Worm (Caenorhabditis elegans) whole organism, mixed stage, embryonic: ENCODE results near the gene W03C9.5.

Experiments used
- M03D4.4 ChIP-seq: sonication (generic microtip); optimal IDR thresholded peaks from 2 replicates; lab custom pipeline; 2017; ENCODE audit warnings: mild to moderate bottlenecking, missing genetic modification characterization, missing compliant biosample characterization
- blmp-1 ChIP-seq: fragments of 150-350 bp; optimal IDR thresholded peaks from 2 replicates; lab custom pipeline; 2014; ENCODE audit warnings: missing biosample characterization, missing genetic modification characterization
- ceh-39 ChIP-seq: fragments of 150-350 bp; optimal IDR thresholded peaks from 2 replicates; lab custom pipeline; 2014; ENCODE audit warnings: missing biosample characterization, missing genetic modification characterization
- ceh-43 ChIP-seq: fragments of 200-800 bp; sonication (Bioruptor generic); optimal IDR thresholded peaks from 2 replicates; lab custom pipeline; 2018; ENCODE audit warnings: mild to moderate bottlenecking, missing genetic modification characterization, moderate library complexity, missing compliant biosample characterization
- ceh-83 ChIP-seq: fragments of 200-800 bp; sonication (Bioruptor generic); optimal IDR thresholded peaks from 2 replicates; lab custom pipeline; 2018; ENCODE audit warnings: mild to moderate bottlenecking, missing genetic modification characterization, missing compliant biosample characterization
- ces-1 ChIP-seq: fragments of 150-350 bp; optimal IDR thresholded peaks from 2 replicates; lab custom pipeline; 2014; ENCODE audit warnings: missing biosample characterization, missing genetic modification reagents, missing genetic modification characterization
- cnd-1 ChIP-seq: fragments of 200-800 bp; sonication (Bioruptor generic); optimal IDR thresholded peaks from 2 replicates; lab custom pipeline; 2018; ENCODE audit warnings: mild to moderate bottlenecking, missing genetic modification characterization, missing compliant biosample characterization
- drap-1 ChIP-seq: fragments of 200-800 bp; sonication (Bioruptor generic); optimal IDR thresholded peaks from 3 replicates; lab custom pipeline; 2018; ENCODE audit warnings: mild to moderate bottlenecking, missing genetic modification characterization, missing compliant biosample characterization
- elt-1 ChIP-seq: sonication (generic microtip); optimal IDR thresholded peaks from 2 replicates; lab custom pipeline; 2017; ENCODE audit warnings: missing genetic modification characterization, mild to moderate bottlenecking, missing compliant biosample characterization, antibody characterized with exemption, moderate library complexity, borderline replicate concordance; ENCODE audit not compliant: insufficient read depth
- elt-3 ChIP-seq: fragments of 150-350 bp; optimal IDR thresholded peaks from 2 replicates; lab custom pipeline; 2014; ENCODE audit warnings: missing biosample characterization, missing genetic modification characterization
- ham-2 ChIP-seq: fragments of 200-800 bp; sonication (Bioruptor generic); optimal IDR thresholded peaks from 2 replicates; lab custom pipeline; 2018; ENCODE audit warnings: mild to moderate bottlenecking, missing genetic modification characterization, missing compliant biosample characterization
- hlh-1 ChIP-seq: fragments of 150-350 bp; optimal IDR thresholded peaks from 2 replicates; lab custom pipeline; 2014; ENCODE audit warnings: missing biosample characterization, missing genetic modification reagents, missing genetic modification characterization
- lin-13 ChIP-seq: fragments of 150-350 bp; optimal IDR thresholded peaks from 2 replicates; lab custom pipeline; 2014; ENCODE audit warnings: missing biosample characterization, missing genetic modification characterization
- lin-32 ChIP-seq: fragments of 200-800 bp; sonication (Bioruptor generic); optimal IDR thresholded peaks from 2 replicates; lab custom pipeline; 2018; ENCODE audit warnings: mild to moderate bottlenecking, missing genetic modification characterization, missing compliant biosample characterization
- lsy-2 ChIP-seq: fragments of 150-350 bp; optimal IDR thresholded peaks from 2 replicates; lab custom pipeline; 2014; ENCODE audit warnings: missing biosample characterization, missing genetic modification characterization
- mep-1 ChIP-seq: fragments of 150-350 bp; optimal IDR thresholded peaks from 2 replicates; lab custom pipeline; 2017; ENCODE audit warnings: missing biosample characterization, missing genetic modification reagents, missing genetic modification characterization, inconsistent platforms
- mls-2 ChIP-seq: sonication (generic microtip); optimal IDR thresholded peaks from 2 replicates; lab custom pipeline; 2016; ENCODE audit warnings: mild to moderate bottlenecking, missing genetic modification characterization, moderate library complexity, missing compliant biosample characterization
- nhr-12 ChIP-seq: fragments of 150-350 bp; optimal IDR thresholded peaks from 2 replicates; lab custom pipeline; 2014; ENCODE audit warnings: missing biosample characterization, missing genetic modification characterization
- nhr-2 ChIP-seq: fragments of 150-350 bp; optimal IDR thresholded peaks from 2 replicates; lab custom pipeline; 2014; ENCODE audit warnings: missing biosample characterization, missing genetic modification characterization
- nhr-237 ChIP-seq: fragments of 150-350 bp; optimal IDR thresholded peaks from 2 replicates; lab custom pipeline; 2014; ENCODE audit warnings: missing biosample characterization, missing genetic modification characterization
- nhr-28 ChIP-seq: fragments of 150-350 bp; optimal IDR thresholded peaks from 2 replicates; lab custom pipeline; 2014; ENCODE audit warnings: missing biosample characterization, missing genetic modification characterization
- nhr-76 ChIP-seq: sonication (generic microtip); optimal IDR thresholded peaks from 2 replicates; lab custom pipeline; 2017; ENCODE audit warnings: missing biosample characterization, missing genetic modification characterization
- pha-4 ChIP-seq: fragments of 150-350 bp; optimal IDR thresholded peaks from 2 replicates; lab custom pipeline; 2018; ENCODE audit warnings: missing biosample characterization, missing genetic modification reagents, missing genetic modification characterization
- snpc-4 ChIP-seq: fragments of 150-350 bp; optimal IDR thresholded peaks from 2 replicates; lab custom pipeline; 2014; ENCODE audit warnings: missing biosample characterization, missing genetic modification characterization
- sptf-1 ChIP-seq: sonication (generic microtip); optimal IDR thresholded peaks from 2 replicates; lab custom pipeline; 2017; ENCODE audit warnings: mild to moderate bottlenecking, missing genetic modification characterization, moderate library complexity, missing compliant biosample characterization
- unc-120 ChIP-seq: sonication (generic microtip); optimal IDR thresholded peaks from 2 replicates; lab custom pipeline; 2017; ENCODE audit warnings: missing genetic modification characterization, missing compliant biosample characterization; ENCODE audit not compliant: poor library complexity, severe bottlenecking
- unc-39 ChIP-seq: fragments of 150-350 bp; optimal IDR thresholded peaks from 2 replicates; lab custom pipeline; 2014; ENCODE audit warnings: missing biosample characterization, missing genetic modification characterization
- unc-62 ChIP-seq: fragments of 150-350 bp; optimal IDR thresholded peaks from 2 replicates; lab custom pipeline; 2014; ENCODE audit warnings: missing biosample characterization, missing genetic modification reagents, missing genetic modification characterization
- zip-8 ChIP-seq: fragments of 150-350 bp; optimal IDR thresholded peaks from 2 replicates; lab custom pipeline; 2014; ENCODE audit warnings: missing biosample characterization, missing genetic modification characterization
- ztf-11 ChIP-seq: fragments of 150-350 bp; optimal IDR thresholded peaks from 2 replicates; lab custom pipeline; 2014; ENCODE audit warnings: missing biosample characterization, missing genetic modification characterization

W03C9.5 gene

DNA sequence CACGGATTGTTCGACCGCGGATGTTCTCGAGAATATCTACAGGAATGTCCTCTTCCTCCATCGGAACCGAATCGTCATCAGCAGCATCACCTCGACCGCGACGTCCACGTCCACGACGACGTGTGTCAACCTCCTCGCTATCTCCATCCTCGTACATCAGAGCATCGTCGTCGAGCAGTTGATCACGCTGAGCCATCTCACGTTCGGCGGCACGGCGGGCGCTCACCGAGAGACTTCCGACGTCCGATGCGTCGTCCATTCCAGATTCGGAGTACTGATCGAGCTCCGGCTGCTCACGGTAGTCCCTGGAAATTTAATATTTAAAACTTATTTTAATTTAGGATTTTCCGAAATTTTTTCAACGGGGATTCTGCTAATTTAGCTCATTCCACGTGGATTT lies 38.6 kb upstream of the W03C9.5 start:
- TF ChIP-seq nhr-237 (tag; lab: Kevin White, UChicago): no peak

DNA sequence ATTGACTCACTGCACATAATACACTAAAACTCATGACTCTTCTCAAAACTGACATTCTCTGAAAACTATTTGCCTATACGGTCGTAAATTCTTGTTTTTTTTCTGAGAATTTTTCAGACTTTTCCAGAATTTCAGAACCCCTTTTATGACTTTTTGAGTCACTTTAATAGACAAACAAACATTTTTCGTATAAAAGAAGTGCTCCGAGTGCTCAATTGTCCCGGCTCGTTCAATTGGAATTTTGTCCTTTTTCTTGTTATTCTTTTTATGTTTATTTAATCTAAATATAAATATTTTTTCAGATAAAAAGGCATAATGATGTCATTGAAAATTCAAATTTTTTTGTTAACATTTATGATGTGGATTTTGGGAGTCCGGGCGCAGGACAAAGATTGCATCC lies 31.6 kb upstream of the W03C9.5 start, which contains the start of gene Y17G7B.23:
TSS of gene Y17G7B.23 (plus strand) at position 301 of the 400 bp plus-strand sequence.
- no peak for TF ChIP-seq ztf-11 (tag; lab: Kevin White, UChicago)
- TF ChIP-seq M03D4.4 (tag; lab: Kevin White, UChicago): no peak
- no peak for TF ChIP-seq zip-8
- TF ChIP-seq nhr-237 (tag; lab: Kevin White, UChicago): no peak
- no peak for TF ChIP-seq ceh-83 (GFP tag; lab: Kevin White, UChicago)
- no peak for TF ChIP-seq pha-4 (tag; lab: Kevin White, UChicago)

DNA sequence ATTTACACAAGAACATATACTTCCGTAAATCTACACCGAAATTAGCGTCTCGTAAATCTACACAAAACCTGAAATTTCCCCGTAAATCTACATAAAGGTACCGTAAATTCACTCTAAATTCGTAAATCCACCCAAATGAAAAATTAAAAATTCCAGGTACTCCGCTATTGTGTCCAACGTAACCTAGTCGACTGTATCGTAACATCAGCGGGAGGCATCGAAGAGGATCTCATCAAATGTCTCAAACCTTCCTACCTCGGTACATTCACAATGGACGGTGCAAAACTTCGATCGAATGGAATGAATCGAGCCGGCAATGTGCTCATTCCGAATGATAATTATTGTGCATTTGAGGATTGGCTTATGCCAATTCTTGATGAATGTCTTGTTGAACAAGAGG lies 27.6 kb upstream of the W03C9.5 start:
- TF ChIP-seq pha-4 (tag; lab: Kevin White, UChicago) (no peak), M03D4.4 (tag; lab: Kevin White, UChicago) (no peak), nhr-12 (tag; lab: Kevin White, UChicago) (no peak), mls-2 (tag; lab: Kevin White, UChicago) (no peak), unc-120 (no peak), blmp-1 (no peak), lin-13 (tag; lab: Kevin White, UChicago) (no peak), elt-3 (tag; lab: Kevin White, UChicago) (no peak), nhr-237 (tag; lab: Kevin White, UChicago) (no peak), ceh-83 (GFP tag; lab: Kevin White, UChicago) (no peak), unc-39 (no peak), mep-1 (tag; lab: Kevin White, UChicago) (no peak), drap-1 (no peak), ceh-39 (no peak), ham-2 (no peak), snpc-4 (tag; lab: Kevin White, UChicago) (no peak), lin-32 (GFP tag; lab: Kevin White, UChicago) (no peak), nhr-76 (tag; lab: Kevin White, UChicago) (no peak), lsy-2 (no peak), unc-62 (GFP tag; lab: Kevin White, UChicago) (no peak)

DNA sequence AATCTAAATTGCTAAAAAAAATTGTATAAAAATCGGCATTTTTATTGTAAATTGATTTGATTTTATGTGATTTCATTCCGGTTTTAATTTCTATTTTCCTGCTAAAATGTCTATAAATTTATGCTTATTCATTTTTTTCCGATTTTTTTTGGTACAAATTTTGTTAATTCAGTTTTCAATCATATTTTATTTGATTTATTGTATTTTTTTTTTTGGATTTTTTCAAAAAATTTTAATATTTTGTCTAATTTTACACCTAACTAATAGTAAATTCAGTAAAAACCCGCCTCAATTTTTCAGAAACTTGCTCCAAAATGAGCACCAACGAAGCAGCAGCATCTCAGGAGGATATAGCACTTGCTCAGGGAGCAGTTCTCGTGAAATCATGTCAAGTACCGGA lies 25.4 kb upstream of the W03C9.5 start, which contains the start of gene dhps-1:
TSS of gene dhps-1 (plus strand) at position 301 of the 400 bp plus-strand sequence.
- TF ChIP-seq ztf-11 (tag; lab: Kevin White, UChicago) (no peak), nhr-76 (tag; lab: Kevin White, UChicago) (no peak), mep-1 (tag; lab: Kevin White, UChicago) (no peak), cnd-1 (tag; lab: Kevin White, UChicago) (no peak), ceh-43 (GFP tag; lab: Kevin White, UChicago) (no peak), sptf-1 (no peak), ham-2 (no peak), drap-1 (no peak), lin-13 (tag; lab: Kevin White, UChicago) (no peak), mls-2 (tag; lab: Kevin White, UChicago) (no peak), elt-3 (tag; lab: Kevin White, UChicago) (no peak), nhr-28 (tag; lab: Kevin White, UChicago) (no peak), hlh-1 (tag; lab: Kevin White, UChicago) (no peak), ces-1 (GFP tag; lab: Kevin White, UChicago) (no peak), nhr-12 (tag; lab: Kevin White, UChicago) (no peak), lin-32 (GFP tag; lab: Kevin White, UChicago) (no peak), nhr-2 (no peak), elt-1 (tag; lab: Kevin White, UChicago) (no peak)

DNA sequence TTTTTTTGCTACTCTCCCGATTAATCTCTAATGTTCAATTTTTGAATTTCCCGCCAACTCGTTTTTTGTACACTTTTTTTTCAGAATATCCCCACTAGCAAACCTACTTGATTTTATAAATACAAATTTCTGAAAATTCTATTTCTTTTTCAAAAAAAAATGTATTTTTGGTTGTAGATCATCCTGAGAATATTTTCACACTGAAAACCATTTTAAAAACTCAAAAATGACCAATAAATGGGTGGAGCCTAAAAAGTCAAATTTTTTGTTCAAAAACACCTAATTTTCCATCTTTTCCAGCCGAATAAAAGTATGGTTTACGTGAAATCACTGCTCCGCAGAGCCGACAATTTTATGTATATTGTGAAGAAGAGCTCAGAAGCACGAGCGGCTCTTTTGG lies 21.4 kb upstream of the W03C9.5 start, which contains the start of gene Y17G7B.3:
TSS of gene Y17G7B.3 (plus strand) at position 301 of the 400 bp plus-strand sequence.
- TF ChIP-seq sptf-1: no peak
- no peak for TF ChIP-seq ceh-43 (GFP tag; lab: Kevin White, UChicago)
- TF ChIP-seq elt-3 (tag; lab: Kevin White, UChicago): no peak
- no peak for TF ChIP-seq zip-8
- TF ChIP-seq nhr-237 (tag; lab: Kevin White, UChicago): no peak
- TF ChIP-seq lin-32 (GFP tag; lab: Kevin White, UChicago): no peak
- TF ChIP-seq nhr-12 (tag; lab: Kevin White, UChicago): no peak
- no peak for TF ChIP-seq pha-4 (tag; lab: Kevin White, UChicago)
